Worm (Caenorhabditis elegans) whole organism, L2 larva: ENCODE results near the gene nfya-1.

Experiments
- R02D3.7 ChIP-seq: fragments of 150-350 bp; optimal IDR thresholded peaks from 2 replicates; lab custom pipeline; 2014; ENCODE audit warnings: missing biosample characterization, missing genetic modification characterization
- ZK546.5 ChIP-seq: sonication (generic microtip); optimal IDR thresholded peaks from 2 replicates; lab custom pipeline; 2017; ENCODE audit warnings: missing biosample characterization, missing genetic modification characterization
- ceh-16 ChIP-seq: fragments of 150-350 bp; optimal IDR thresholded peaks from 2 replicates; lab custom pipeline; 2014; ENCODE audit warnings: missing biosample characterization, missing genetic modification characterization
- egl-27 ChIP-seq: sonication (generic microtip); optimal IDR thresholded peaks from 3 replicates; lab custom pipeline; 2017; ENCODE audit warnings: missing biosample characterization, missing genetic modification reagents, missing genetic modification characterization
- fos-1 ChIP-seq: fragments of 150-350 bp; optimal IDR thresholded peaks from 2 replicates; lab custom pipeline; 2014; ENCODE audit warnings: missing biosample characterization, missing genetic modification characterization
- gmeb-1 ChIP-seq: fragments of 150-350 bp; optimal IDR thresholded peaks from 2 replicates; lab custom pipeline; 2014; ENCODE audit warnings: missing biosample characterization, missing genetic modification characterization
- nhr-12 ChIP-seq: fragments of 150-350 bp; optimal IDR thresholded peaks from 2 replicates; lab custom pipeline; 2014; ENCODE audit warnings: missing biosample characterization, missing genetic modification characterization
- snpc-4 ChIP-seq: fragments of 150-350 bp; optimal IDR thresholded peaks from 2 replicates; lab custom pipeline; 2014; ENCODE audit warnings: missing biosample characterization, missing genetic modification characterization
- ztf-11 ChIP-seq: sonication (generic microtip); optimal IDR thresholded peaks from 2 replicates; lab custom pipeline; 2017; ENCODE audit warnings: missing biosample characterization, missing genetic modification characterization

ce11 chrX:11920723-11921283 is 25.8 kb downstream of the nfya-1 start, which contains the start of gene Y62H9A.14:
- TF ChIP-seq ZK546.5 (tag; lab: Kevin White, UChicago), result no peak
- no peak for TF ChIP-seq ceh-16 (tag; lab: Kevin White, UChicago)
- no peak for TF ChIP-seq ztf-11
- TF ChIP-seq gmeb-1 (tag; lab: Kevin White, UChicago), result no peak
- no peak for TF ChIP-seq fos-1 (tag; lab: Kevin White, UChicago)
- TF ChIP-seq egl-27 (tag; lab: Kevin White, UChicago), result no peak
- no peak for TF ChIP-seq snpc-4 (tag; lab: Kevin White, UChicago)
- TF ChIP-seq nhr-12 (tag; lab: Kevin White, UChicago), result no peak
- no peak for TF ChIP-seq R02D3.7
